Fruit fly (Drosophila melanogaster): Measurements from ENCODE around the gene Caf1-180.
A peak's percentile ranks its signal among the peaks of the same experiment; 100 is the strongest.

Caf1-180 gene

dm6 chrX:8591685-8592127 is 14.4 kb downstream of the Caf1-180 start, which contains the start of the genes CG12659 and Crag (continued):
- TF ChIP-seq gcm (GFP tag; optimal IDR thresholded peaks at IDR 0.05) (no peak), CG8281 (tag; optimal IDR thresholded peaks at IDR 0.05) (no peak), Lhr (GFP tag; optimal IDR thresholded peaks at IDR 0.05) (peak; percentile 41), odd (GFP tag; optimal IDR thresholded peaks at IDR 0.05) (no peak), CG31441 (GFP tag; IDR thresholded peaks at IDR 0.05) (no peak), CG12299 (tag; optimal IDR thresholded peaks at IDR 0.05) (no peak), Xbp1 (GFP tag; optimal IDR thresholded peaks at IDR 0.05) (no peak), CG14860 (GFP tag; IDR thresholded peaks at IDR 0.05; ENCODE audit: partially characterized antibody) (peak; percentile 71), CG17802 (tag; optimal IDR thresholded peaks at IDR 0.05) (no peak), CG32532 (GFP tag; IDR thresholded peaks at IDR 0.05) (no peak), CG10321 (GFP tag; IDR thresholded peaks at IDR 0.05) (no peak), CG30403 (GFP tag; optimal IDR thresholded peaks at IDR 0.05) (peak; percentile 32), CG15514 (GFP tag; optimal IDR thresholded peaks at IDR 0.05) (peak; percentile 31), Pdp1 (GFP tag; optimal IDR thresholded peaks at IDR 0.05) (peak in 1 of 2 experiments; percentile 21), repo (GFP tag; optimal IDR thresholded peaks at IDR 0.05) (no peak), Med (GFP tag) (peak; percentile 71), CG1832 (GFP tag; optimal IDR thresholded peaks at IDR 0.05) (no peak), tll (GFP tag; optimal IDR thresholded peaks at IDR 0.05) (no peak), CG7372 (GFP tag; IDR thresholded peaks at IDR 0.05) (no peak), grn (GFP tag; optimal IDR thresholded peaks at IDR 0.05) (no peak), CG3847 (GFP tag; IDR thresholded peaks at IDR 0.05) (no peak), grau (tag; optimal IDR thresholded peaks at IDR 0.05) (peak; percentile 17), sqz (GFP tag; optimal IDR thresholded peaks at IDR 0.05) (no peak), cwo (GFP tag; optimal IDR thresholded peaks at IDR 0.05) (no peak), ci (GFP tag; IDR thresholded peaks at IDR 0.05) (no peak), CG14014 (GFP tag; IDR thresholded peaks at IDR 0.05) (no peak), CG31388 (GFP tag; optimal IDR thresholded peaks at IDR 0.05) (no peak), ro (GFP tag; IDR thresholded peaks at IDR 0.05) (no peak), Dref (GFP tag; IDR thresholded peaks at IDR 0.05) (peak; percentile 63), trem (tag; optimal IDR thresholded peaks at IDR 0.05) (peak; percentile 32), CG3407 (GFP tag; optimal IDR thresholded peaks at IDR 0.05) (no peak), ato (GFP tag; IDR thresholded peaks at IDR 0.05; ENCODE audit: partially characterized antibody) (0 out of 2 replicates have a peak, but pooled peaks have one; percentile 19), CTCF (GFP tag; optimal IDR thresholded peaks at IDR 0.05) (no peak), CG9817 (tag; optimal IDR thresholded peaks at IDR 0.05) (no peak), CG7839 (tag; optimal IDR thresholded peaks at IDR 0.05) (no peak), CG17361 (GFP tag; IDR thresholded peaks at IDR 0.05) (no peak), sens (GFP tag) (peak; percentile 89), gcm2 (GFP tag; optimal IDR thresholded peaks at IDR 0.05) (no peak), CG3281 (GFP tag; optimal IDR thresholded peaks at IDR 0.05) (no peak), CG16779 (GFP tag; IDR thresholded peaks at IDR 0.05) (no peak), Nf-YC (tag; optimal IDR thresholded peaks at IDR 0.05) (peak; percentile 39), nom (GFP tag; optimal IDR thresholded peaks at IDR 0.05) (no peak), klu (GFP tag; IDR thresholded peaks at IDR 0.05) (no peak), CG13424 (tag; optimal IDR thresholded peaks at IDR 0.05) (peak; percentile 9), D (optimal IDR thresholded peaks at IDR 0.05) (no peak), D (GFP tag; optimal IDR thresholded peaks at IDR 0.05) (no peak), CG10267 (tag; optimal IDR thresholded peaks at IDR 0.05) (peak; percentile 21), pzg (GFP tag; optimal IDR thresholded peaks at IDR 0.05) (peak; percentile 33), Meics (GFP tag; optimal IDR thresholded peaks at IDR 0.05) (no peak), Lim3 (GFP tag; IDR thresholded peaks at IDR 0.05) (no peak), CG6791 (GFP tag; IDR thresholded peaks at IDR 0.05; ENCODE audit: partially characterized antibody) (no peak)
